Fruit fly (Drosophila melanogaster) whole organism, embryonic: ENCODE results near the gene Cyp309a2.

Experiments used
- Bteb2 ChIP-seq: fragments of 200-800 bp; sonication (Bioruptor generic); optimal IDR thresholded peaks from 2 replicates; lab custom pipeline; 2016; ENCODE audit warnings: missing biosample characterization, missing genetic modification characterization
- CG10565 ChIP-seq: fragments of 200-800 bp; sonication (Bioruptor generic); optimal IDR thresholded peaks from 3 replicates; lab custom pipeline; 2016; ENCODE audit warnings: missing biosample characterization, mild to moderate bottlenecking, missing genetic modification characterization
- CG12219 ChIP-seq: fragments of 200-800 bp; sonication (Bioruptor generic); optimal IDR thresholded peaks from 3 replicates; lab custom pipeline; 2018; ENCODE audit warnings: missing biosample characterization, mild to moderate bottlenecking, missing genetic modification characterization
- CG12236 ChIP-seq: fragments of 200-800 bp; sonication (Bioruptor generic); optimal IDR thresholded peaks from 2 replicates; lab custom pipeline; 2016; ENCODE audit warnings: missing biosample characterization, missing genetic modification characterization
- CG12744 ChIP-seq: fragments of 200-800 bp; sonication (Bioruptor generic); optimal IDR thresholded peaks from 2 replicates; lab custom pipeline; 2016; ENCODE audit warnings: missing biosample characterization, missing genetic modification characterization
- CG14667 ChIP-seq: fragments of 200-800 bp; sonication (Bioruptor generic); IDR thresholded peaks from 2 replicates; pipeline ENCODE4 v1.3.6; 2022; ENCODE audit warnings: missing biosample characterization, missing genetic modification characterization
- CG15479 ChIP-seq: fragments of 200-800 bp; sonication (Bioruptor generic); optimal IDR thresholded peaks from 3 replicates; lab custom pipeline; 2019; ENCODE audit warnings: missing biosample characterization, mild to moderate bottlenecking, missing genetic modification characterization, moderate library complexity
- CG15696 ChIP-seq: fragments of 200-800 bp; sonication (Bioruptor generic); optimal IDR thresholded peaks from 2 replicates; lab custom pipeline; 2019; ENCODE audit warnings: missing biosample characterization, mild to moderate bottlenecking, missing genetic modification characterization, moderate library complexity
- CG16813 ChIP-seq: fragments of 200-800 bp; sonication (Bioruptor generic); IDR thresholded peaks from 3 replicates; pipeline ENCODE4 v1.3.6; 2022; ENCODE audit warnings: missing biosample characterization, missing genetic modification characterization; ENCODE audit not compliant: partially characterized antibody
- CG17361 ChIP-seq: fragments of 200-800 bp; sonication (Bioruptor generic); IDR thresholded peaks from 3 replicates; pipeline ENCODE4 v1.3.6; 2022; ENCODE audit warnings: missing biosample characterization, missing genetic modification characterization
- CG18262 ChIP-seq: fragments of 200-800 bp; optimal IDR thresholded peaks from 3 replicates; lab custom pipeline; 2019; ENCODE audit warnings: missing biosample characterization, mild to moderate bottlenecking, missing genetic modification characterization, moderate library complexity
- CG2120 ChIP-seq: fragments of 200-800 bp; sonication (Bioruptor generic); optimal IDR thresholded peaks from 3 replicates; lab custom pipeline; 2016; ENCODE audit warnings: missing biosample characterization, missing genetic modification characterization
- CG34224 ChIP-seq: fragments of 200-800 bp; sonication (Bioruptor generic); IDR thresholded peaks from 3 replicates; pipeline ENCODE4 v1.3.6; 2022; ENCODE audit warnings: missing biosample characterization, missing genetic modification characterization; ENCODE audit not compliant: partially characterized antibody
- CG43689 ChIP-seq: fragments of 200-800 bp; sonication (Bioruptor generic); IDR thresholded peaks from 2 replicates; pipeline ENCODE4 v1.3.6; 2022; ENCODE audit warnings: missing biosample characterization, missing genetic modification characterization
- CG4424 ChIP-seq: fragments of 200-800 bp; sonication (Bioruptor generic); optimal IDR thresholded peaks from 3 replicates; lab custom pipeline; 2016; ENCODE audit warnings: missing biosample characterization, missing genetic modification characterization
- CoRest ChIP-seq: fragments of 200-800 bp; sonication (Bioruptor generic); optimal IDR thresholded peaks from 3 replicates; lab custom pipeline; 2018; ENCODE audit warnings: missing biosample characterization, mild to moderate bottlenecking, missing genetic modification characterization, moderate library complexity
- CrebB ChIP-seq: fragments of 200-800 bp; sonication (Bioruptor generic); optimal IDR thresholded peaks from 3 replicates; lab custom pipeline; 2018; ENCODE audit warnings: missing biosample characterization, mild to moderate bottlenecking, missing genetic modification characterization
- D ChIP-seq, 2 experiments: fragments of 200-800 bp in 1 of 2; fragments of >200 bp in 1 of 2; sonication (Bioruptor generic) in 1 of 2; optimal IDR thresholded peaks; 2 replicates in 1 of 2; 3 replicates in 1 of 2; lab custom pipeline; 2017; ENCODE audit warnings: mild to moderate bottlenecking in 1 of 2, missing biosample characterization in 1 of 2, missing genetic modification characterization in 1 of 2, missing genetic modification reagents in 1 of 2
- D19A ChIP-seq: fragments of 200-800 bp; optimal IDR thresholded peaks from 3 replicates; lab custom pipeline; 2019; ENCODE audit warnings: missing biosample characterization, mild to moderate bottlenecking, missing genetic modification characterization, moderate library complexity
- E2f2 ChIP-seq: fragments of 200-800 bp; sonication (Bioruptor generic); IDR thresholded peaks from 2 replicates; pipeline ENCODE4 v1.3.6; 2022; ENCODE audit warnings: missing biosample characterization, missing genetic modification characterization
- Elba2 ChIP-seq: fragments of 200-800 bp; sonication (Bioruptor generic); optimal IDR thresholded peaks from 3 replicates; lab custom pipeline; 2016; ENCODE audit warnings: missing biosample characterization, missing genetic modification characterization
- HLH3B ChIP-seq: fragments of 200-800 bp; sonication (Bioruptor generic); IDR thresholded peaks from 2 replicates; pipeline ENCODE4 v1.3.6; 2022; ENCODE audit warnings: missing biosample characterization, missing genetic modification characterization
- HLH54F ChIP-seq: fragments of 200-800 bp; sonication (Bioruptor generic); optimal IDR thresholded peaks from 3 replicates; lab custom pipeline; 2016; ENCODE audit warnings: missing biosample characterization, missing genetic modification characterization
- Mrtf ChIP-seq: fragments of 200-800 bp; sonication (Bioruptor generic); IDR thresholded peaks from 3 replicates; pipeline ENCODE4 v1.3.6; 2022; ENCODE audit warnings: missing biosample characterization, missing genetic modification characterization
- Neu2 ChIP-seq: fragments of 200-800 bp; sonication (Bioruptor generic); optimal IDR thresholded peaks from 3 replicates; lab custom pipeline; 2016; ENCODE audit warnings: missing biosample characterization, missing genetic modification characterization, borderline replicate concordance
- Rfx ChIP-seq: fragments of 200-800 bp; sonication (Bioruptor generic); IDR thresholded peaks from 2 replicates; pipeline ENCODE4 v1.3.6; 2022; ENCODE audit warnings: missing biosample characterization, missing genetic modification characterization
- Scr ChIP-seq: fragments of 200-800 bp; sonication (Bioruptor generic); IDR thresholded peaks from 2 replicates; pipeline ENCODE4 v1.3.6; 2022; ENCODE audit warnings: missing biosample characterization, missing genetic modification characterization; ENCODE audit not compliant: partially characterized antibody
- Sry-δ ChIP-seq: fragments of 200-800 bp; sonication (Bioruptor generic); optimal IDR thresholded peaks from 2 replicates; lab custom pipeline; 2016; ENCODE audit warnings: missing biosample characterization, missing genetic modification characterization
- Trl ChIP-seq, 3 experiments: fragments of >200 bp in 2 of 3; fragments of 200-800 bp in 1 of 3; sonication (Bioruptor generic) in 1 of 3; optimal IDR thresholded peaks; 2 replicates in 1 of 3; 3 replicates in 2 of 3; lab custom pipeline; 2016 to 2017; ENCODE audit warnings: missing biosample characterization in 1 of 3, missing genetic modification characterization in 1 of 3
- az2 ChIP-seq: fragments of 200-800 bp; sonication (Bioruptor generic); optimal IDR thresholded peaks from 3 replicates; lab custom pipeline; 2016; ENCODE audit warnings: missing biosample characterization, missing genetic modification characterization
- dan ChIP-seq: fragments of 200-800 bp; sonication (Bioruptor generic); IDR thresholded peaks from 2 replicates; pipeline ENCODE4 v1.3.6; 2022; ENCODE audit warnings: missing biosample characterization, missing genetic modification characterization
- dmrt11E ChIP-seq: fragments of 200-800 bp; sonication (Bioruptor generic); optimal IDR thresholded peaks from 3 replicates; lab custom pipeline; 2018; ENCODE audit warnings: missing biosample characterization, mild to moderate bottlenecking, missing genetic modification characterization, moderate library complexity
- fd102C ChIP-seq: fragments of 200-800 bp; sonication (Bioruptor generic); optimal IDR thresholded peaks from 2 replicates; lab custom pipeline; 2018; ENCODE audit warnings: missing biosample characterization, mild to moderate bottlenecking, missing genetic modification characterization, moderate library complexity
- gcm2 ChIP-seq: fragments of 200-800 bp; sonication (Bioruptor generic); optimal IDR thresholded peaks from 2 replicates; lab custom pipeline; 2016; ENCODE audit warnings: missing biosample characterization, missing genetic modification characterization
- insv ChIP-seq, 2 experiments: fragments of 200-800 bp; sonication (Bioruptor generic); optimal IDR thresholded peaks; 3 replicates each; lab custom pipeline; 2016 to 2018; ENCODE audit warnings: missing biosample characterization in 2 of 2, missing genetic modification characterization in 2 of 2
- knrl ChIP-seq: fragments of 200-800 bp; sonication (Bioruptor generic); IDR thresholded peaks from 3 replicates; pipeline ENCODE4 v1.3.6; 2022; ENCODE audit warnings: missing biosample characterization, missing genetic modification characterization; ENCODE audit not compliant: partially characterized antibody
- stwl ChIP-seq: fragments of 200-800 bp; sonication (Bioruptor generic); optimal IDR thresholded peaks from 3 replicates; lab custom pipeline; 2018; ENCODE audit warnings: missing biosample characterization, mild to moderate bottlenecking, missing genetic modification characterization, moderate library complexity
- z ChIP-seq: fragments of 200-800 bp; sonication (Bioruptor generic); IDR thresholded peaks from 3 replicates; pipeline ENCODE4 v1.3.6; 2022; ENCODE audit warnings: missing biosample characterization, missing genetic modification characterization

Cyp309a2 gene

dm6 chr2L:2576565-2577360, 3.9 kb upstream of the Cyp309a2 start, which contains the start of gene insv (continued):
- TF ChIP-seq knrl: peak; percentile 59; the same call in 2 of the 3 replicates
- no peak for TF ChIP-seq CG43689 (GFP tag; lab: Robert Waterston, UW)
- TF ChIP-seq CG14667 (GFP tag; lab: Robert Waterston, UW): no peak
- TF ChIP-seq Bteb2: no peak
- no peak for TF ChIP-seq fd102C (GFP tag; lab: Kevin White, UChicago)
- TF ChIP-seq Trl (optimal IDR thresholded peaks at IDR 0.05; lab: Kevin White, UChicago): peak in 1 of 2 experiments; percentile 29
- TF ChIP-seq Trl (GFP tag; optimal IDR thresholded peaks at IDR 0.05; lab: Kevin White, UChicago): no peak
- peak; percentile 16 for TF ChIP-seq dmrt11E (tag; lab: Kevin White, UChicago)
- peak; percentile 1 for TF ChIP-seq az2 (GFP tag; lab: Kevin White, UChicago)
- TF ChIP-seq HLH3B (GFP tag; lab: Robert Waterston, UW): 0 out of 2 replicates have a peak, but pooled peaks have one; percentile 13
- peak; percentile 70 for TF ChIP-seq Scr (GFP tag; lab: Robert Waterston, UW)
- TF ChIP-seq CG18262 (tag; lab: Kevin White, UChicago): peak; percentile 13
- TF ChIP-seq Rfx (GFP tag; lab: Robert Waterston, UW): peak; percentile 46; the same call in 1 of the 2 replicates
- peak; percentile 39; the same call in 1 of the 3 replicates for TF ChIP-seq z
- peak; percentile 17 for TF ChIP-seq CG4424
- TF ChIP-seq CG12236 (GFP tag; lab: Kevin White, UChicago): no peak
- TF ChIP-seq CG17361 (GFP tag; lab: Robert Waterston, UW): 0 out of 3 replicates have a peak, but pooled peaks have one; percentile 14
- TF ChIP-seq stwl (tag; lab: Kevin White, UChicago): peak; percentile 54
- TF ChIP-seq Sry-δ (GFP tag; lab: Kevin White, UChicago): peak; percentile 2
- no peak for TF ChIP-seq Mrtf (GFP tag; lab: Robert Waterston, UW)
- TF ChIP-seq CG34224 (GFP tag; lab: Robert Waterston, UW): peak; percentile 52; the same call in 2 of the 3 replicates
- no peak for TF ChIP-seq gcm2 (GFP tag; lab: Kevin White, UChicago)
- peak; percentile 23 for TF ChIP-seq CoRest (tag; lab: Kevin White, UChicago)
- peak; percentile 25 to 99 for TF ChIP-seq insv (GFP tag; optimal IDR thresholded peaks at IDR 0.05; lab: Kevin White, UChicago)
- no peak for TF ChIP-seq CG10565 (GFP tag; lab: Kevin White, UChicago)
- TF ChIP-seq CG12219 (GFP tag; lab: Kevin White, UChicago): no peak
- no peak for TF ChIP-seq dan (GFP tag; lab: Robert Waterston, UW)
- no peak for TF ChIP-seq D19A (tag; lab: Kevin White, UChicago)
- no peak for TF ChIP-seq CrebB
- TF ChIP-seq CG2120 (GFP tag; lab: Kevin White, UChicago): peak; percentile 4
- peak; percentile 20 for TF ChIP-seq CG15696 (tag; lab: Kevin White, UChicago)
- peak; percentile 63 for TF ChIP-seq CG16813 (GFP tag; lab: Robert Waterston, UW)
- no peak for TF ChIP-seq Neu2 (GFP tag; lab: Kevin White, UChicago)
- no peak for TF ChIP-seq CG12744
- no peak for TF ChIP-seq D (optimal IDR thresholded peaks at IDR 0.05; lab: Kevin White, UChicago)
- peak; percentile 10 for TF ChIP-seq D (GFP tag; optimal IDR thresholded peaks at IDR 0.05; lab: Kevin White, UChicago)
- TF ChIP-seq CG15479 (GFP tag; lab: Kevin White, UChicago): peak; percentile 9
- peak; percentile 44 for TF ChIP-seq Elba2
- TF ChIP-seq E2f2: 0 out of 2 replicates have a peak, but pooled peaks have one; percentile 9
- TF ChIP-seq HLH54F: peak; percentile 3
